Fruit fly (Drosophila melanogaster) whole organism, embryonic: ENCODE results near the gene CG10031.

Experiments used
- BtbVII ChIP-seq: fragments of 200-800 bp; sonication (Bioruptor generic); optimal IDR thresholded peaks from 3 replicates; lab custom pipeline; 2017; ENCODE audit warnings: missing biosample characterization, mild to moderate bottlenecking, missing genetic modification characterization
- CG10543 ChIP-seq: fragments of 200-800 bp; sonication (Bioruptor generic); optimal IDR thresholded peaks from 3 replicates; lab custom pipeline; 2017; ENCODE audit warnings: missing biosample characterization, mild to moderate bottlenecking, missing genetic modification characterization, moderate library complexity
- CG12659 ChIP-seq: fragments of 200-800 bp; sonication (Bioruptor generic); optimal IDR thresholded peaks from 3 replicates; lab custom pipeline; 2017; ENCODE audit warnings: mild to moderate bottlenecking, missing biosample characterization, missing genetic modification reagents, missing genetic modification characterization
- CG13296 ChIP-seq: fragments of 200-800 bp; sonication (Bioruptor generic); optimal IDR thresholded peaks from 3 replicates; lab custom pipeline; 2018; ENCODE audit warnings: missing biosample characterization, mild to moderate bottlenecking, missing genetic modification characterization
- CG15073 ChIP-seq: fragments of 200-800 bp; sonication (Bioruptor generic); optimal IDR thresholded peaks from 2 replicates; lab custom pipeline; 2016; ENCODE audit warnings: missing biosample characterization, missing genetic modification characterization
- CG1529 ChIP-seq: fragments of 200-800 bp; sonication (Bioruptor generic); optimal IDR thresholded peaks from 3 replicates; lab custom pipeline; 2018; ENCODE audit warnings: missing biosample characterization, missing genetic modification characterization
- CG1602 ChIP-seq: fragments of 200-800 bp; sonication (Bioruptor generic); optimal IDR thresholded peaks from 3 replicates; lab custom pipeline; 2016; ENCODE audit warnings: missing biosample characterization, missing genetic modification characterization
- CG16779 ChIP-seq: fragments of 200-800 bp; sonication (Bioruptor generic); IDR thresholded peaks from 2 replicates; pipeline ENCODE4 v1.3.6; 2022; ENCODE audit warnings: missing biosample characterization, missing genetic modification characterization
- CG17186 ChIP-seq: fragments of 200-800 bp; sonication (Bioruptor generic); optimal IDR thresholded peaks from 3 replicates; lab custom pipeline; 2017; ENCODE audit warnings: missing biosample characterization, missing genetic modification reagents, missing genetic modification characterization
- CG17328 ChIP-seq: fragments of 200-800 bp; sonication (Bioruptor generic); IDR thresholded peaks from 2 replicates; pipeline ENCODE4 v1.3.6; 2022; ENCODE audit warnings: missing biosample characterization, missing genetic modification characterization
- CG17912 ChIP-seq: fragments of 200-800 bp; sonication (Bioruptor generic); optimal IDR thresholded peaks from 2 replicates; lab custom pipeline; 2018; ENCODE audit warnings: missing biosample characterization, mild to moderate bottlenecking, missing genetic modification characterization
- CG2202 ChIP-seq: fragments of 200-800 bp; sonication (Bioruptor generic); optimal IDR thresholded peaks from 2 replicates; lab custom pipeline; 2018; ENCODE audit warnings: missing biosample characterization, mild to moderate bottlenecking, missing genetic modification characterization
- CG30403 ChIP-seq: fragments of 200-800 bp; sonication (Bioruptor generic); optimal IDR thresholded peaks from 3 replicates; lab custom pipeline; 2016; ENCODE audit warnings: missing biosample characterization, missing genetic modification characterization
- CG3281 ChIP-seq: fragments of 200-800 bp; sonication (Bioruptor generic); optimal IDR thresholded peaks from 3 replicates; lab custom pipeline; 2017; ENCODE audit warnings: missing biosample characterization, mild to moderate bottlenecking, missing genetic modification characterization
- CG33557 ChIP-seq: fragments of 200-800 bp; sonication (Bioruptor generic); optimal IDR thresholded peaks from 2 replicates; lab custom pipeline; 2019; ENCODE audit warnings: missing biosample characterization, mild to moderate bottlenecking, missing genetic modification characterization, moderate library complexity
- CG34422 ChIP-seq: fragments of 200-800 bp; sonication (Bioruptor generic); IDR thresholded peaks from 3 replicates; pipeline ENCODE4 v1.3.6; 2022; ENCODE audit warnings: missing biosample characterization, missing genetic modification characterization
- CG3726 ChIP-seq: fragments of 200-800 bp; sonication (Bioruptor generic); IDR thresholded peaks from 3 replicates; pipeline ENCODE4, ENCODE4 v1.3.6; 2022; ENCODE audit warnings: missing biosample characterization, missing genetic modification characterization
- CG5245 ChIP-seq: fragments of 200-800 bp; sonication (Bioruptor generic); optimal IDR thresholded peaks from 3 replicates; lab custom pipeline; 2016; ENCODE audit warnings: missing biosample characterization, missing genetic modification characterization
- CG9437 ChIP-seq: fragments of 200-800 bp; sonication (Bioruptor generic); optimal IDR thresholded peaks from 2 replicates; lab custom pipeline; 2018; ENCODE audit warnings: missing biosample characterization, mild to moderate bottlenecking, missing genetic modification characterization
- Ets97D ChIP-seq: fragments of 200-800 bp; sonication (Bioruptor generic); optimal IDR thresholded peaks from 3 replicates; lab custom pipeline; 2016; ENCODE audit warnings: missing biosample characterization, missing genetic modification characterization
- Lim3 ChIP-seq: fragments of 200-800 bp; sonication (Bioruptor generic); IDR thresholded peaks from 2 replicates; pipeline ENCODE4 v1.3.6; 2022; ENCODE audit warnings: missing biosample characterization, missing genetic modification characterization
- Nf-YC ChIP-seq: fragments of 200-800 bp; optimal IDR thresholded peaks from 3 replicates; lab custom pipeline; 2019; ENCODE audit warnings: missing biosample characterization, mild to moderate bottlenecking, missing genetic modification characterization, moderate library complexity
- Poxn ChIP-seq: fragments of 200-800 bp; sonication (Bioruptor generic); IDR thresholded peaks from 2 replicates; pipeline ENCODE4 v1.3.6; 2022; ENCODE audit warnings: missing biosample characterization, missing genetic modification characterization
- Ptx1 ChIP-seq: fragments of 200-800 bp; sonication (Bioruptor generic); IDR thresholded peaks from 2 replicates; pipeline ENCODE4 v1.3.6; 2022; ENCODE audit warnings: missing biosample characterization, missing genetic modification characterization
- Sox100B ChIP-seq: fragments of 200-800 bp; sonication (Bioruptor generic); optimal IDR thresholded peaks from 3 replicates; lab custom pipeline; 2018; ENCODE audit warnings: missing biosample characterization, mild to moderate bottlenecking, missing genetic modification characterization
- Sox102F ChIP-seq: fragments of 200-800 bp; sonication (Bioruptor generic); optimal IDR thresholded peaks from 2 replicates; lab custom pipeline; 2018; ENCODE audit warnings: missing biosample characterization, mild to moderate bottlenecking, missing genetic modification characterization, moderate library complexity
- Vsx1 ChIP-seq: fragments of 200-800 bp; sonication (Bioruptor generic); optimal IDR thresholded peaks from 2 replicates; lab custom pipeline; 2017; ENCODE audit warnings: missing biosample characterization, mild to moderate bottlenecking, missing genetic modification characterization, missing genetic modification reagents
- ase ChIP-seq: fragments of 200-800 bp; sonication (Bioruptor generic); IDR thresholded peaks from 3 replicates; pipeline ENCODE4 v1.3.6; 2022; ENCODE audit warnings: missing biosample characterization, missing genetic modification characterization
- ato ChIP-seq: fragments of 200-800 bp; sonication (Bioruptor generic); IDR thresholded peaks from 2 replicates; pipeline ENCODE4 v1.3.6; 2022; ENCODE audit warnings: missing biosample characterization, missing genetic modification characterization; ENCODE audit not compliant: partially characterized antibody
- bigmax ChIP-seq: fragments of 200-800 bp; sonication (Bioruptor generic); optimal IDR thresholded peaks from 2 replicates; lab custom pipeline; 2018; ENCODE audit warnings: missing biosample characterization, mild to moderate bottlenecking, missing genetic modification characterization
- cg ChIP-seq: fragments of 200-800 bp; sonication (Bioruptor generic); optimal IDR thresholded peaks from 3 replicates; lab custom pipeline; 2019; ENCODE audit warnings: missing biosample characterization, mild to moderate bottlenecking, missing genetic modification characterization, moderate library complexity
- chif ChIP-seq, 2 experiments: fragments of 200-800 bp; sonication (Bioruptor generic); optimal IDR thresholded peaks; 3 replicates each; lab custom pipeline; 2016; ENCODE audit warnings: missing biosample characterization in 2 of 2, missing genetic modification characterization in 2 of 2
- chinmo ChIP-seq: fragments of 200-800 bp; sonication (Bioruptor generic); IDR thresholded peaks from 4 replicates; pipeline ENCODE4 v1.3.6; 2022; ENCODE audit warnings: missing biosample characterization, missing genetic modification characterization; ENCODE audit not compliant: partially characterized antibody
- crc ChIP-seq: fragments of 200-800 bp; sonication (Bioruptor generic); optimal IDR thresholded peaks from 2 replicates; lab custom pipeline; 2016; ENCODE audit warnings: missing biosample characterization, missing genetic modification characterization
- dan ChIP-seq: fragments of 200-800 bp; sonication (Bioruptor generic); IDR thresholded peaks from 2 replicates; pipeline ENCODE4 v1.3.6; 2022; ENCODE audit warnings: missing biosample characterization, missing genetic modification characterization
- dysf ChIP-seq: fragments of 200-800 bp; sonication (Bioruptor generic); IDR thresholded peaks from 3 replicates; pipeline ENCODE4 v1.3.6; 2022; ENCODE audit warnings: missing biosample characterization, missing genetic modification characterization
- esg ChIP-seq: fragments of 200-800 bp; sonication (Bioruptor generic); conservative IDR thresholded peaks from 2 replicates; pipeline ENCODE4 v1.3.6; 2022; ENCODE audit warnings: missing biosample characterization, missing genetic modification characterization
- fd3F ChIP-seq: fragments of 200-800 bp; sonication (Bioruptor generic); optimal IDR thresholded peaks from 2 replicates; lab custom pipeline; 2018; ENCODE audit warnings: missing biosample characterization, mild to moderate bottlenecking, missing genetic modification characterization, moderate library complexity
- gce ChIP-seq: fragments of 200-800 bp; sonication (Bioruptor generic); IDR thresholded peaks from 3 replicates; pipeline ENCODE4 v1.3.6; 2022; ENCODE audit warnings: missing biosample characterization, missing genetic modification characterization
- gfzf ChIP-seq: fragments of 200-800 bp; sonication (Bioruptor generic); optimal IDR thresholded peaks from 2 replicates; lab custom pipeline; 2016; ENCODE audit warnings: missing biosample characterization, mild to moderate bottlenecking, missing genetic modification characterization, moderate library complexity
- hkb ChIP-seq, 2 experiments: fragments of 200-800 bp in 1 of 2; fragments of >200 bp in 1 of 2; sonication (Bioruptor generic) in 1 of 2; IDR thresholded peaks in 1 of 2; optimal IDR thresholded peaks in 1 of 2; 2 replicates each; pipeline versions ENCODE4 v1.3.6 to Lab custom; 2017 to 2022; ENCODE audit warnings: missing biosample characterization in 1 of 2, missing genetic modification characterization in 1 of 2
- hth ChIP-seq: fragments of >200 bp; optimal IDR thresholded peaks from 2 replicates; lab custom pipeline; 2017; ENCODE audit warnings: inconsistent platforms
- lab ChIP-seq: fragments of 200-800 bp; sonication (Bioruptor generic); optimal IDR thresholded peaks from 3 replicates; lab custom pipeline; 2017; ENCODE audit warnings: missing biosample characterization, missing genetic modification characterization, mild to moderate bottlenecking, moderate library complexity, missing genetic modification reagents
- lola ChIP-seq, 3 experiments: fragments of >200 bp in 2 of 3; fragments of 200-800 bp in 1 of 3; sonication (Bioruptor generic) in 1 of 3; optimal IDR thresholded peaks; 2 replicates each; lab custom pipeline; 2017 to 2019; ENCODE audit warnings: missing biosample characterization in 3 of 3, missing genetic modification characterization in 3 of 3, mild to moderate bottlenecking in 1 of 3, moderate library complexity in 1 of 3
- pnt ChIP-seq: fragments of 200-800 bp; sonication (Bioruptor generic); optimal IDR thresholded peaks from 3 replicates; lab custom pipeline; 2016; ENCODE audit warnings: missing biosample characterization, missing genetic modification characterization
- sens-2 ChIP-seq: fragments of 200-800 bp; sonication (Bioruptor generic); IDR thresholded peaks from 2 replicates; pipeline ENCODE4 v1.3.6; 2022; ENCODE audit warnings: missing biosample characterization, missing genetic modification characterization
- sim ChIP-seq: fragments of 200-800 bp; sonication (Bioruptor generic); IDR thresholded peaks from 2 replicates; pipeline ENCODE4 v1.3.6; 2022; ENCODE audit warnings: missing biosample characterization, missing genetic modification characterization
- tio ChIP-seq: fragments of 200-800 bp; sonication (Bioruptor generic); optimal IDR thresholded peaks from 2 replicates; lab custom pipeline; 2017; ENCODE audit warnings: missing biosample characterization, missing genetic modification characterization, inconsistent platforms
- usp ChIP-seq: fragments of >200 bp; optimal IDR thresholded peaks from 2 replicates; lab custom pipeline; 2017; ENCODE audit warnings: missing biosample characterization, missing genetic modification characterization
- wdn ChIP-seq: fragments of 200-800 bp; sonication (Bioruptor generic); IDR thresholded peaks from 2 replicates; pipeline ENCODE4 v1.3.6; 2022; ENCODE audit warnings: missing biosample characterization, missing genetic modification characterization

Gene CG10031

dm6 chr2L:3703260-3703659, 4.4 kb upstream of the CG10031 start, which contains the start of gene CG2816 (continued):
- TF ChIP-seq hth (lab: Kevin White, UChicago): no peak
- TF ChIP-seq CG17912 (GFP tag; lab: Kevin White, UChicago): no peak
- peak; percentile 67 for TF ChIP-seq esg (GFP tag; lab: Robert Waterston, UW)
- TF ChIP-seq chif (GFP tag; optimal IDR thresholded peaks at IDR 0.05; lab: Kevin White, UChicago): peak; percentile 11 to 75
- TF ChIP-seq dan (GFP tag; lab: Robert Waterston, UW): no peak
- no peak for TF ChIP-seq pnt (GFP tag; lab: Kevin White, UChicago)
- no peak for TF ChIP-seq CG17186 (GFP tag; lab: Kevin White, UChicago)
- TF ChIP-seq ase: peak; percentile 71; the same call in 2 of the 3 replicates
- TF ChIP-seq Poxn (GFP tag; lab: Robert Waterston, UW): peak; percentile 37; the same call in 1 of the 2 replicates
- no peak for TF ChIP-seq Vsx1 (GFP tag; lab: Kevin White, UChicago)
- TF ChIP-seq CG5245 (GFP tag; lab: Kevin White, UChicago): no peak
- peak; percentile 38 for TF ChIP-seq CG13296
- TF ChIP-seq CG17328: 0 out of 2 replicates have a peak, but pooled peaks have one; percentile 22
- no peak for TF ChIP-seq CG16779 (GFP tag; lab: Robert Waterston, UW)
- TF ChIP-seq Sox100B (GFP tag; lab: Kevin White, UChicago): peak; percentile 4
- TF ChIP-seq hkb (optimal IDR thresholded peaks at IDR 0.05; lab: Kevin White, UChicago): no peak
- 0 out of 2 replicates have a peak, but pooled peaks have one; percentile 35 for TF ChIP-seq hkb (GFP tag; IDR thresholded peaks at IDR 0.05; lab: Robert Waterston, UW)
- TF ChIP-seq CG3726 (GFP tag; lab: Robert Waterston, UW): peak; percentile 64; the same call in 1 of the 3 replicates
- peak; percentile 92 for TF ChIP-seq dysf
- TF ChIP-seq CG2202 (tag; lab: Kevin White, UChicago): no peak
- no peak for TF ChIP-seq Ets97D (GFP tag; lab: Kevin White, UChicago)
- no peak for TF ChIP-seq lola (GFP tag; optimal IDR thresholded peaks at IDR 0.05; lab: Kevin White, UChicago)
- TF ChIP-seq CG1602 (GFP tag; lab: Kevin White, UChicago): no peak
- peak; percentile 71 for TF ChIP-seq crc (GFP tag; lab: Kevin White, UChicago)
- TF ChIP-seq gce (GFP tag; lab: Robert Waterston, UW): peak; percentile 27; the same call in 1 of the 3 replicates
- TF ChIP-seq CG1529: no peak
- TF ChIP-seq CG30403 (GFP tag; lab: Kevin White, UChicago): peak; percentile 80
- TF ChIP-seq CG15073 (GFP tag; lab: Kevin White, UChicago): no peak
- TF ChIP-seq gfzf (GFP tag; lab: Kevin White, UChicago): no peak
- TF ChIP-seq CG3281 (GFP tag; lab: Kevin White, UChicago): peak; percentile 55
- peak; percentile 45 for TF ChIP-seq fd3F
- TF ChIP-seq Ptx1 (GFP tag; lab: Robert Waterston, UW): peak; percentile 85
- no peak for TF ChIP-seq CG34422 (GFP tag; lab: Robert Waterston, UW)
- TF ChIP-seq bigmax (GFP tag; lab: Kevin White, UChicago): no peak
- TF ChIP-seq usp (GFP tag; lab: Kevin White, UChicago): no peak
- peak; percentile 33 for TF ChIP-seq BtbVII
- TF ChIP-seq sens-2 (GFP tag; lab: Robert Waterston, UW): no peak
- TF ChIP-seq sim (GFP tag; lab: Robert Waterston, UW): no peak
- TF ChIP-seq cg: no peak
- TF ChIP-seq Nf-YC: no peak
- TF ChIP-seq wdn (GFP tag; lab: Robert Waterston, UW): peak; percentile 81; the same call in 1 of the 2 replicates
- 0 out of 4 replicates have a peak, but pooled peaks have one; percentile 40 for TF ChIP-seq chinmo (GFP tag; lab: Robert Waterston, UW)
- no peak for TF ChIP-seq CG33557
- TF ChIP-seq Sox102F (GFP tag; lab: Kevin White, UChicago): peak; percentile 23
- TF ChIP-seq CG9437: peak; percentile 16
- TF ChIP-seq Lim3 (GFP tag; lab: Robert Waterston, UW): no peak
- no peak for TF ChIP-seq ato (GFP tag; lab: Robert Waterston, UW)
- TF ChIP-seq CG10543: peak; percentile 69
- TF ChIP-seq CG12659 (GFP tag; lab: Kevin White, UChicago): peak; percentile 66
- peak; percentile 36 for TF ChIP-seq tio (GFP tag; lab: Kevin White, UChicago)
- TF ChIP-seq lab (GFP tag; lab: Kevin White, UChicago): peak; percentile 63
